Fruit fly (Drosophila melanogaster) whole organism, embryonic: ENCODE measurements around the gene Pfas.
A peak's percentile ranks its signal among the peaks of the same experiment; 100 is the strongest.

Experiments
- Adf1 ChIP-seq: fragments of 200-800 bp; sonication (Bioruptor generic); IDR thresholded peaks from 2 replicates; pipeline ENCODE4 v1.3.6; 2022; ENCODE audit warnings: missing biosample characterization, missing genetic modification characterization
- B-H2 ChIP-seq: fragments of 200-800 bp; sonication (Bioruptor generic); optimal IDR thresholded peaks from 2 replicates; lab custom pipeline; 2018; ENCODE audit warnings: missing biosample characterization, mild to moderate bottlenecking, missing genetic modification characterization
- Bdp1 ChIP-seq: fragments of 200-800 bp; sonication (Bioruptor generic); optimal IDR thresholded peaks from 3 replicates; lab custom pipeline; 2016; ENCODE audit warnings: missing biosample characterization, missing genetic modification characterization
- Bgb ChIP-seq: fragments of 200-800 bp; sonication (Bioruptor generic); IDR thresholded peaks from 2 replicates; pipeline ENCODE4 v1.3.6; 2022; ENCODE audit warnings: missing biosample characterization, missing genetic modification characterization; ENCODE audit not compliant: partially characterized antibody
- CG10274 ChIP-seq: fragments of 200-800 bp; sonication (Bioruptor generic); optimal IDR thresholded peaks from 3 replicates; lab custom pipeline; 2017; ENCODE audit warnings: missing biosample characterization, mild to moderate bottlenecking, missing genetic modification characterization
- CG11723 ChIP-seq: fragments of 200-800 bp; sonication (Bioruptor generic); optimal IDR thresholded peaks from 2 replicates; lab custom pipeline; 2017; ENCODE audit warnings: missing biosample characterization, mild to moderate bottlenecking, missing genetic modification characterization
- CG12769 ChIP-seq: fragments of 200-800 bp; sonication (Bioruptor generic); optimal IDR thresholded peaks from 2 replicates; lab custom pipeline; 2019; ENCODE audit warnings: missing biosample characterization, mild to moderate bottlenecking, missing genetic modification characterization, moderate library complexity
- CG14667 ChIP-seq: fragments of 200-800 bp; sonication (Bioruptor generic); IDR thresholded peaks from 2 replicates; pipeline ENCODE4 v1.3.6; 2022; ENCODE audit warnings: missing biosample characterization, missing genetic modification characterization
- CG15696 ChIP-seq: fragments of 200-800 bp; sonication (Bioruptor generic); optimal IDR thresholded peaks from 2 replicates; lab custom pipeline; 2019; ENCODE audit warnings: missing biosample characterization, mild to moderate bottlenecking, missing genetic modification characterization, moderate library complexity
- CG31224 ChIP-seq: fragments of 200-800 bp; sonication (Bioruptor generic); IDR thresholded peaks from 2 replicates; pipeline ENCODE4 v1.3.6; 2022; ENCODE audit warnings: missing biosample characterization, missing genetic modification characterization
- CG34224 ChIP-seq: fragments of 200-800 bp; sonication (Bioruptor generic); IDR thresholded peaks from 3 replicates; pipeline ENCODE4 v1.3.6; 2022; ENCODE audit warnings: missing biosample characterization, missing genetic modification characterization; ENCODE audit not compliant: partially characterized antibody
- CG34376 ChIP-seq: fragments of 200-800 bp; sonication (Bioruptor generic); optimal IDR thresholded peaks from 2 replicates; lab custom pipeline; 2018; ENCODE audit warnings: missing biosample characterization, mild to moderate bottlenecking, missing genetic modification characterization
- CG34422 ChIP-seq: fragments of 200-800 bp; sonication (Bioruptor generic); IDR thresholded peaks from 3 replicates; pipeline ENCODE4 v1.3.6; 2022; ENCODE audit warnings: missing biosample characterization, missing genetic modification characterization
- CG42726 ChIP-seq: fragments of 200-800 bp; sonication (Bioruptor generic); IDR thresholded peaks from 2 replicates; pipeline ENCODE4 v1.3.6; 2022; ENCODE audit warnings: missing biosample characterization, missing genetic modification characterization; ENCODE audit not compliant: partially characterized antibody
- CG4360 ChIP-seq: fragments of 200-800 bp; sonication (Bioruptor generic); IDR thresholded peaks from 2 replicates; pipeline ENCODE4 v1.3.6; 2022; ENCODE audit warnings: missing biosample characterization, missing genetic modification characterization
- CG4707 ChIP-seq: fragments of 200-800 bp; sonication (Bioruptor generic); optimal IDR thresholded peaks from 2 replicates; lab custom pipeline; 2018; ENCODE audit warnings: missing biosample characterization, mild to moderate bottlenecking, missing genetic modification characterization, moderate library complexity
- CG6689 ChIP-seq: fragments of 200-800 bp; sonication (Bioruptor generic); IDR thresholded peaks from 2 replicates; pipeline ENCODE4 v1.3.6; 2022; ENCODE audit warnings: missing biosample characterization, missing genetic modification characterization
- CG7556 ChIP-seq: fragments of 200-800 bp; sonication (Bioruptor generic); optimal IDR thresholded peaks from 2 replicates; lab custom pipeline; 2017; ENCODE audit warnings: missing biosample characterization, mild to moderate bottlenecking, missing genetic modification characterization
- CG7928 ChIP-seq: fragments of 200-800 bp; sonication (Bioruptor generic); optimal IDR thresholded peaks from 2 replicates; lab custom pipeline; 2017; ENCODE audit warnings: missing biosample characterization, mild to moderate bottlenecking, missing genetic modification characterization
- CG9437 ChIP-seq: fragments of 200-800 bp; sonication (Bioruptor generic); optimal IDR thresholded peaks from 2 replicates; lab custom pipeline; 2018; ENCODE audit warnings: missing biosample characterization, mild to moderate bottlenecking, missing genetic modification characterization
- CG9932 ChIP-seq: fragments of 200-800 bp; sonication (Bioruptor generic); IDR thresholded peaks from 2 replicates; pipeline ENCODE4 v1.3.6; 2022; ENCODE audit warnings: missing biosample characterization, missing genetic modification characterization
- Doc3 ChIP-seq: fragments of 200-800 bp; sonication (Bioruptor generic); IDR thresholded peaks from 3 replicates; pipeline ENCODE4 v1.3.6; 2022; ENCODE audit warnings: missing biosample characterization, missing genetic modification characterization; ENCODE audit not compliant: partially characterized antibody
- Ets65A ChIP-seq: fragments of 200-800 bp; sonication (Bioruptor generic); peaks from one replicate; lab custom pipeline; 2016; ENCODE audit warnings: missing biosample characterization, missing genetic modification characterization
- Gsc ChIP-seq: fragments of 200-800 bp; sonication (Bioruptor generic); IDR thresholded peaks from 2 replicates; pipeline ENCODE4 v1.3.6; 2022; ENCODE audit warnings: missing biosample characterization, missing genetic modification characterization
- HLHmδ ChIP-seq: fragments of 200-800 bp; sonication (Bioruptor generic); optimal IDR thresholded peaks from 2 replicates; lab custom pipeline; 2018; ENCODE audit warnings: missing biosample characterization, mild to moderate bottlenecking, missing genetic modification characterization, moderate library complexity
- Hr3 ChIP-seq: fragments of 200-800 bp; sonication (Bioruptor generic); optimal IDR thresholded peaks from 3 replicates; lab custom pipeline; 2016; ENCODE audit warnings: missing biosample characterization, missing genetic modification characterization
- Hr78 ChIP-seq, 2 experiments: fragments of 200-800 bp in 1 of 2; fragments of >200 bp in 1 of 2; sonication (Bioruptor generic) in 1 of 2; optimal IDR thresholded peaks; 2 replicates each; lab custom pipeline; 2017 to 2019; ENCODE audit warnings: missing biosample characterization in 2 of 2, missing genetic modification characterization in 2 of 2, mild to moderate bottlenecking in 1 of 2, moderate library complexity in 1 of 2
- Meics ChIP-seq: fragments of 200-800 bp; sonication (Bioruptor generic); optimal IDR thresholded peaks from 2 replicates; lab custom pipeline; 2017; ENCODE audit warnings: missing biosample characterization, mild to moderate bottlenecking, missing genetic modification characterization
- Mes4 ChIP-seq: fragments of 200-800 bp; sonication (Bioruptor generic); optimal IDR thresholded peaks from 2 replicates; lab custom pipeline; 2016; ENCODE audit warnings: missing biosample characterization, missing genetic modification characterization
- Rfx ChIP-seq: fragments of 200-800 bp; sonication (Bioruptor generic); IDR thresholded peaks from 2 replicates; pipeline ENCODE4 v1.3.6; 2022; ENCODE audit warnings: missing biosample characterization, missing genetic modification characterization
- Sin3A ChIP-seq: fragments of >200 bp; optimal IDR thresholded peaks from 2 replicates; lab custom pipeline; 2018
- Sox102F ChIP-seq: fragments of 200-800 bp; sonication (Bioruptor generic); optimal IDR thresholded peaks from 2 replicates; lab custom pipeline; 2018; ENCODE audit warnings: missing biosample characterization, mild to moderate bottlenecking, missing genetic modification characterization, moderate library complexity
- Spps ChIP-seq: fragments of 200-800 bp; sonication (Bioruptor generic); optimal IDR thresholded peaks from 2 replicates; lab custom pipeline; 2018; ENCODE audit warnings: missing biosample characterization, mild to moderate bottlenecking, missing genetic modification characterization
- Trl ChIP-seq, 3 experiments: fragments of >200 bp in 2 of 3; fragments of 200-800 bp in 1 of 3; sonication (Bioruptor generic) in 1 of 3; optimal IDR thresholded peaks; 2 replicates in 1 of 3; 3 replicates in 2 of 3; lab custom pipeline; 2016 to 2017; ENCODE audit warnings: missing biosample characterization in 1 of 3, missing genetic modification characterization in 1 of 3
- abd-A ChIP-seq: fragments of 200-800 bp; sonication (Bioruptor generic); optimal IDR thresholded peaks from 3 replicates; lab custom pipeline; 2019; ENCODE audit warnings: missing biosample characterization, mild to moderate bottlenecking, missing genetic modification characterization, moderate library complexity
- ac ChIP-seq: fragments of 200-800 bp; sonication (Bioruptor generic); optimal IDR thresholded peaks from 3 replicates; lab custom pipeline; 2017; ENCODE audit warnings: missing biosample characterization, mild to moderate bottlenecking, missing genetic modification characterization
- amos ChIP-seq: fragments of 200-800 bp; sonication (Bioruptor generic); IDR thresholded peaks from 2 replicates; pipeline ENCODE4 v1.3.6; 2022; ENCODE audit warnings: missing biosample characterization, missing genetic modification characterization; ENCODE audit not compliant: partially characterized antibody
- bowl ChIP-seq: fragments of 200-800 bp; sonication (Bioruptor generic); IDR thresholded peaks from 2 replicates; pipeline ENCODE4 v1.3.6; 2022; ENCODE audit warnings: missing biosample characterization, missing genetic modification characterization
- bsh ChIP-seq, 2 experiments: fragments of 200-800 bp; sonication (Bioruptor generic); optimal IDR thresholded peaks; 2 replicates each; lab custom pipeline; 2017 to 2018; ENCODE audit warnings: mild to moderate bottlenecking in 2 of 2, missing biosample characterization in 2 of 2, missing genetic modification characterization in 2 of 2, moderate library complexity in 1 of 2
- ci ChIP-seq: fragments of 200-800 bp; sonication (Bioruptor generic); IDR thresholded peaks from 3 replicates; pipeline ENCODE4 v1.3.6; 2022; ENCODE audit warnings: missing biosample characterization, missing genetic modification characterization
- croc ChIP-seq: fragments of 200-800 bp; sonication (Bioruptor generic); conservative IDR thresholded peaks from 3 replicates; pipeline ENCODE4 v1.3.6; 2022; ENCODE audit warnings: missing biosample characterization, missing genetic modification characterization
- danr ChIP-seq: fragments of 200-800 bp; sonication (Bioruptor generic); IDR thresholded peaks from 2 replicates; pipeline ENCODE4 v1.3.6; 2022; ENCODE audit warnings: missing biosample characterization, missing genetic modification characterization
- ftz-f1 ChIP-seq: fragments of 200-800 bp; sonication (Bioruptor generic); optimal IDR thresholded peaks from 2 replicates; lab custom pipeline; 2016; ENCODE audit warnings: missing biosample characterization, missing genetic modification characterization
- her ChIP-seq: fragments of 200-800 bp; sonication (Bioruptor generic); optimal IDR thresholded peaks from 2 replicates; lab custom pipeline; 2016; ENCODE audit warnings: missing biosample characterization, missing genetic modification characterization
- hth ChIP-seq: fragments of >200 bp; optimal IDR thresholded peaks from 2 replicates; lab custom pipeline; 2017; ENCODE audit warnings: inconsistent platforms
- jing ChIP-seq: fragments of 200-800 bp; sonication (Bioruptor generic); optimal IDR thresholded peaks from 2 replicates; lab custom pipeline; 2018; ENCODE audit warnings: missing biosample characterization, mild to moderate bottlenecking, missing genetic modification characterization
- kni ChIP-seq: fragments of 200-800 bp; sonication (Bioruptor generic); optimal IDR thresholded peaks from 3 replicates; lab custom pipeline; 2017; ENCODE audit warnings: mild to moderate bottlenecking, missing biosample characterization, missing genetic modification reagents, missing genetic modification characterization
- lab ChIP-seq: fragments of 200-800 bp; sonication (Bioruptor generic); optimal IDR thresholded peaks from 3 replicates; lab custom pipeline; 2017; ENCODE audit warnings: missing biosample characterization, missing genetic modification characterization, mild to moderate bottlenecking, moderate library complexity, missing genetic modification reagents
- mirr ChIP-seq: fragments of 200-800 bp; sonication (Bioruptor generic); optimal IDR thresholded peaks from 3 replicates; lab custom pipeline; 2018; ENCODE audit warnings: missing biosample characterization, mild to moderate bottlenecking, missing genetic modification characterization
- scrt ChIP-seq: fragments of 200-800 bp; sonication (Bioruptor generic); optimal IDR thresholded peaks from 2 replicates; lab custom pipeline; 2018; ENCODE audit warnings: missing biosample characterization, mild to moderate bottlenecking, missing genetic modification characterization, moderate library complexity
- trh ChIP-seq: fragments of 200-800 bp; sonication (Bioruptor generic); optimal IDR thresholded peaks from 2 replicates; lab custom pipeline; 2016; ENCODE audit warnings: missing biosample characterization, missing genetic modification characterization

Gene Pfas

dm6 chr2L:6090365-6090764 lies 44.5 kb upstream of the Pfas start (continued):
- TF ChIP-seq HLHmδ (GFP tag; lab: Kevin White, UChicago), result no peak
- TF ChIP-seq B-H2 (GFP tag; lab: Kevin White, UChicago), result peak; percentile 16
- TF ChIP-seq CG6689 (GFP tag; lab: Robert Waterston, UW), result no peak
- no peak for TF ChIP-seq CG34422
- TF ChIP-seq Sox102F (GFP tag; lab: Kevin White, UChicago), result no peak
- TF ChIP-seq CG10274 (GFP tag; lab: Kevin White, UChicago), result no peak
- TF ChIP-seq CG42726, result peak; percentile 56; the same call in 1 of the 2 replicates
- no peak for TF ChIP-seq Gsc
- TF ChIP-seq Meics (GFP tag; lab: Kevin White, UChicago), result no peak
- TF ChIP-seq hth (lab: Kevin White, UChicago), result no peak
- TF ChIP-seq CG9437, result no peak
- TF ChIP-seq Rfx (GFP tag; lab: Robert Waterston, UW), result no peak
- TF ChIP-seq mirr, result peak; percentile 64
- TF ChIP-seq CG9932 (GFP tag; lab: Robert Waterston, UW), result no peak
- no peak for TF ChIP-seq CG7928 (GFP tag; lab: Kevin White, UChicago)
- TF ChIP-seq her (GFP tag; lab: Kevin White, UChicago), result no peak
- no peak for TF ChIP-seq CG7556
- no peak for TF ChIP-seq CG15696 (tag; lab: Kevin White, UChicago)
- no peak for TF ChIP-seq Ets65A (GFP tag; lab: Kevin White, UChicago)
- TF ChIP-seq ci (GFP tag; lab: Robert Waterston, UW), result peak; percentile 26; the same call in 1 of the 3 replicates
- peak; percentile 75 for TF ChIP-seq abd-A
- no peak for TF ChIP-seq bsh (GFP tag; optimal IDR thresholded peaks at IDR 0.05; lab: Kevin White, UChicago)
- TF ChIP-seq danr (GFP tag; lab: Robert Waterston, UW), result no peak
- TF ChIP-seq CG4707 (GFP tag; lab: Kevin White, UChicago), result no peak
- no peak for TF ChIP-seq Hr3 (GFP tag; lab: Kevin White, UChicago)
- TF ChIP-seq kni, result peak; percentile 87
- TF ChIP-seq Bgb (GFP tag; lab: Robert Waterston, UW), result peak; percentile 16; the same call in 1 of the 2 replicates
- no peak for TF ChIP-seq Mes4 (GFP tag; lab: Kevin White, UChicago)
- no peak for TF ChIP-seq Doc3 (GFP tag; lab: Robert Waterston, UW)
- no peak; the same call in 1 of the 2 replicates for TF ChIP-seq amos (GFP tag; lab: Robert Waterston, UW)
- TF ChIP-seq ac (GFP tag; lab: Kevin White, UChicago), result no peak
- TF ChIP-seq trh (GFP tag; lab: Kevin White, UChicago), result no peak
- TF ChIP-seq CG12769 (tag; lab: Kevin White, UChicago), result peak; percentile 92
- TF ChIP-seq lab (GFP tag; lab: Kevin White, UChicago), result no peak
- TF ChIP-seq Bdp1 (GFP tag; lab: Kevin White, UChicago), result no peak
- TF ChIP-seq CG34224, result no peak
- TF ChIP-seq bowl, result no peak
- TF ChIP-seq Adf1 (GFP tag; lab: Robert Waterston, UW), result peak; percentile 59; the same call in 1 of the 2 replicates
- TF ChIP-seq scrt, result no peak
- peak; percentile 27 for TF ChIP-seq ftz-f1 (GFP tag; lab: Kevin White, UChicago)
- no peak for TF ChIP-seq CG14667 (GFP tag; lab: Robert Waterston, UW)
- TF ChIP-seq croc (GFP tag; lab: Robert Waterston, UW), result no peak
- peak; percentile 62 for TF ChIP-seq CG34376
- TF ChIP-seq Hr78 (GFP tag; optimal IDR thresholded peaks at IDR 0.05; lab: Kevin White, UChicago), result peak in 1 of 2 experiments; percentile 77
- TF ChIP-seq Trl (optimal IDR thresholded peaks at IDR 0.05; lab: Kevin White, UChicago), result peak in 1 of 2 experiments; percentile 7
- no peak for TF ChIP-seq Trl (GFP tag; optimal IDR thresholded peaks at IDR 0.05; lab: Kevin White, UChicago)
- TF ChIP-seq Sin3A, result no peak
- no peak for TF ChIP-seq CG11723
- TF ChIP-seq Spps, result no peak
- no peak for TF ChIP-seq jing (GFP tag; lab: Kevin White, UChicago)
- TF ChIP-seq CG31224 (GFP tag; lab: Robert Waterston, UW), result no peak
- TF ChIP-seq CG4360 (GFP tag; lab: Robert Waterston, UW), result no peak
